Fruit fly (Drosophila melanogaster): Measurements from ENCODE around the gene Ugt303A1.
A peak's percentile ranks its signal among the peaks of the same experiment; 100 is the strongest.

Gene Ugt303A1

DNA sequence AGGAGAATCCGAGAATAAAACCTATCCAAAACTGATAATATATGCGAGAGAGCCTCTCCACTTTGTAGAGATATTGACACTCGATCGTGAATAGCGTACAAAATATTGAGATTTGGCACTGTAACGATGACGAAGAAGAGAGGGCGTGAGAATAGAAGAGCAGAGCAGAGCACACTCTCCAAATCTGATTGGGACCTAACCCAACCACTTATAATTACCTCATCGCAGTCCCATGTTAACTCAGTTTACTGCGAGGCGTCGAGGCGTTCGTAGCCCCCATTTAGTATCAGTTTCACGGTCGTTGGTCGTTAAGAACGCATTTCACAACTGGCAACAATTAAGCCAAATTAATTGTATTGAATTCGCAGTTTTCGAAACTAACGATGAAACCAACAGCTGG is 18.5 kb upstream of the Ugt303A1 start, which contains the start of gene Ugt302C1 (continued):
- TF ChIP-seq pb (GFP tag; optimal IDR thresholded peaks at IDR 0.05): peak; percentile 4
- no peak for TF ChIP-seq ato (GFP tag; IDR thresholded peaks at IDR 0.05; ENCODE audit: partially characterized antibody)
- no peak for TF ChIP-seq lov (optimal IDR thresholded peaks at IDR 0.05)
- no peak for TF ChIP-seq lov (GFP tag; IDR thresholded peaks at IDR 0.05)
- TF ChIP-seq fd64A (GFP tag; optimal IDR thresholded peaks at IDR 0.05): no peak
- peak; percentile 72; the same call in 2 of the 3 replicates for TF ChIP-seq z (GFP tag; IDR thresholded peaks at IDR 0.05)
- no peak for TF ChIP-seq tgo (GFP tag; IDR thresholded peaks at IDR 0.05)
- 0 out of 2 replicates have a peak, but pooled peaks have one; percentile 34 for TF ChIP-seq slbo (GFP tag; IDR thresholded peaks at IDR 0.05)
- no peak for TF ChIP-seq CG9876 (GFP tag; optimal IDR thresholded peaks at IDR 0.05)
- no peak for TF ChIP-seq CG8388 (GFP tag; optimal IDR thresholded peaks at IDR 0.05)
- no peak for TF ChIP-seq CG17359 (tag; optimal IDR thresholded peaks at IDR 0.05)
- no peak for TF ChIP-seq CG18599 (GFP tag; optimal IDR thresholded peaks at IDR 0.05)
- TF ChIP-seq pho (GFP tag; optimal IDR thresholded peaks at IDR 0.05): no peak
- peak; percentile 84 to 98 for TF ChIP-seq Trl (optimal IDR thresholded peaks at IDR 0.05)
- TF ChIP-seq Trl (GFP tag; optimal IDR thresholded peaks at IDR 0.05): peak; percentile 3
- no peak for TF ChIP-seq gcm (GFP tag; optimal IDR thresholded peaks at IDR 0.05)
- no peak for TF ChIP-seq CG6254 (GFP tag; optimal IDR thresholded peaks at IDR 0.05)
- no peak for TF ChIP-seq CG1602 (GFP tag; optimal IDR thresholded peaks at IDR 0.05)
- TF ChIP-seq tx (GFP tag; optimal IDR thresholded peaks at IDR 0.05): no peak
- TF ChIP-seq CG12659 (GFP tag; optimal IDR thresholded peaks at IDR 0.05): no peak
- no peak for TF ChIP-seq fru (optimal IDR thresholded peaks at IDR 0.05)
- no peak for TF ChIP-seq C15 (GFP tag; IDR thresholded peaks at IDR 0.05)
- TF ChIP-seq crc (GFP tag; optimal IDR thresholded peaks at IDR 0.05): no peak
- TF ChIP-seq Meics (GFP tag; optimal IDR thresholded peaks at IDR 0.05): peak; percentile 9
- no peak for TF ChIP-seq Sox102F (GFP tag; optimal IDR thresholded peaks at IDR 0.05)
- no peak for TF ChIP-seq CG16779 (GFP tag; IDR thresholded peaks at IDR 0.05)
- TF ChIP-seq Poxn (GFP tag; IDR thresholded peaks at IDR 0.05): no peak
- TF ChIP-seq vvl (GFP tag; IDR thresholded peaks at IDR 0.05): no peak
- no peak for TF ChIP-seq CG7556 (GFP tag; optimal IDR thresholded peaks at IDR 0.05)
- no peak for TF ChIP-seq CG13296 (GFP tag; optimal IDR thresholded peaks at IDR 0.05)
- no peak for TF ChIP-seq Hr3 (GFP tag; optimal IDR thresholded peaks at IDR 0.05)
- no peak; the same call in 1 of the 2 replicates for TF ChIP-seq amos (GFP tag; IDR thresholded peaks at IDR 0.05; ENCODE audit: partially characterized antibody)
- TF ChIP-seq CG7357 (GFP tag; IDR thresholded peaks at IDR 0.05): no peak
- TF ChIP-seq CG6791 (GFP tag; IDR thresholded peaks at IDR 0.05; ENCODE audit: partially characterized antibody): no peak
- no peak for TF ChIP-seq CG14965 (GFP tag; optimal IDR thresholded peaks at IDR 0.05; ENCODE audit: borderline replicate concordance)
- no peak for TF ChIP-seq Elba2 (GFP tag; optimal IDR thresholded peaks at IDR 0.05)
- no peak for TF ChIP-seq gt (GFP tag; IDR thresholded peaks at IDR 0.05)
- TF ChIP-seq wor (GFP tag; IDR thresholded peaks at IDR 0.05): no peak
- TF ChIP-seq tup (GFP tag; optimal IDR thresholded peaks at IDR 0.05): no peak
- no peak for TF ChIP-seq ftz-f1 (GFP tag; optimal IDR thresholded peaks at IDR 0.05)
- TF ChIP-seq CG14710 (tag; optimal IDR thresholded peaks at IDR 0.05): no peak
- TF ChIP-seq Spps (tag; optimal IDR thresholded peaks at IDR 0.05): no peak
- TF ChIP-seq onecut (GFP tag; IDR thresholded peaks at IDR 0.05): no peak
- TF ChIP-seq az2 (GFP tag; optimal IDR thresholded peaks at IDR 0.05): no peak
- no peak for TF ChIP-seq bowl (GFP tag; IDR thresholded peaks at IDR 0.05)
- no peak for TF ChIP-seq CG4282 (GFP tag; optimal IDR thresholded peaks at IDR 0.05)
- TF ChIP-seq CG1529 (GFP tag; optimal IDR thresholded peaks at IDR 0.05): no peak
- TF ChIP-seq GATAe (GFP tag; conservative IDR thresholded peaks at IDR 0.05): no peak
- TF ChIP-seq Ptx1 (GFP tag; IDR thresholded peaks at IDR 0.05): no peak
- no peak for TF ChIP-seq ems (GFP tag; optimal IDR thresholded peaks at IDR 0.05)
- no peak for TF ChIP-seq dpn (GFP tag; optimal IDR thresholded peaks at IDR 0.05)
- no peak for TF ChIP-seq ranshi (GFP tag; IDR thresholded peaks at IDR 0.05)
- peak in 1 of 2 experiments; percentile 90 for TF ChIP-seq Pdp1 (GFP tag; optimal IDR thresholded peaks at IDR 0.05)
